Fruit fly (Drosophila melanogaster): ENCODE measurements around the gene mge.

mge gene

dm6 chr3L:3928205-3928942 lies 18.6 kb upstream of the mge start (continued):
- peak; percentile 86 for TF ChIP-seq seq (GFP tag; IDR thresholded peaks at IDR 0.05)
- peak; percentile 93 for TF ChIP-seq gro (GFP tag; optimal IDR thresholded peaks at IDR 0.05)
- no peak for TF ChIP-seq TFAM (GFP tag; optimal IDR thresholded peaks at IDR 0.05)
- no peak for TF ChIP-seq Lpt (GFP tag; optimal IDR thresholded peaks at IDR 0.05)
- TF ChIP-seq exex (tag; optimal IDR thresholded peaks at IDR 0.05) = peak; percentile 92
- peak; percentile 90 for TF ChIP-seq CHES-1-like (GFP tag; optimal IDR thresholded peaks at IDR 0.05)
- peak; percentile 85 for TF ChIP-seq unpg (GFP tag; optimal IDR thresholded peaks at IDR 0.05)
- no peak for TF ChIP-seq gcm (GFP tag; optimal IDR thresholded peaks at IDR 0.05)
- peak; percentile 57 for TF ChIP-seq Hmx (GFP tag; optimal IDR thresholded peaks at IDR 0.05)
- peak; percentile 72 for TF ChIP-seq Dad (GFP tag; optimal IDR thresholded peaks at IDR 0.05)
- peak; percentile 73 for TF ChIP-seq CG14667 (GFP tag; IDR thresholded peaks at IDR 0.05)
- peak; percentile 85 for TF ChIP-seq CG34376 (GFP tag; optimal IDR thresholded peaks at IDR 0.05)
- peak; percentile 40; the same call in 1 of the 2 replicates for TF ChIP-seq CG1024 (GFP tag; IDR thresholded peaks at IDR 0.05)
- peak; percentile 85 for TF ChIP-seq maf-S (GFP tag; optimal IDR thresholded peaks at IDR 0.05)
- TF ChIP-seq CkIIα-i1 (GFP tag; IDR thresholded peaks at IDR 0.05) = peak; percentile 79
- TF ChIP-seq CG8290 (GFP tag; optimal IDR thresholded peaks at IDR 0.05) = no peak
- peak in 1 of 2 experiments; percentile 95 for TF ChIP-seq CG8290 (tag; optimal IDR thresholded peaks at IDR 0.05)
- peak; percentile 60 for TF ChIP-seq pnt (GFP tag; optimal IDR thresholded peaks at IDR 0.05)
- peak; percentile 25 for TF ChIP-seq CG17802 (tag; optimal IDR thresholded peaks at IDR 0.05)
- peak; percentile 89 for TF ChIP-seq CG2889 (GFP tag; IDR thresholded peaks at IDR 0.05)
- TF ChIP-seq H2.0 (GFP tag; IDR thresholded peaks at IDR 0.05) = peak; percentile 80
- peak; percentile 83 for TF ChIP-seq stc (GFP tag; IDR thresholded peaks at IDR 0.05)
- TF ChIP-seq da (GFP tag; optimal IDR thresholded peaks at IDR 0.05) = peak; percentile 60
- no peak for TF ChIP-seq trem (tag; optimal IDR thresholded peaks at IDR 0.05)
- TF ChIP-seq Trl (optimal IDR thresholded peaks at IDR 0.05) = no peak
- TF ChIP-seq Trl (GFP tag; optimal IDR thresholded peaks at IDR 0.05) = peak; percentile 81
- no peak for TF ChIP-seq bigmax (GFP tag; optimal IDR thresholded peaks at IDR 0.05)
- peak; percentile 53 for TF ChIP-seq NC2α (GFP tag; optimal IDR thresholded peaks at IDR 0.05)
- peak; percentile 62 for TF ChIP-seq D19A (tag; optimal IDR thresholded peaks at IDR 0.05)
- TF ChIP-seq pum (GFP tag; optimal IDR thresholded peaks at IDR 0.05) = peak; percentile 69
- TF ChIP-seq CG9817 (tag; optimal IDR thresholded peaks at IDR 0.05) = peak; percentile 90
- TF ChIP-seq Tbp (GFP tag; optimal IDR thresholded peaks at IDR 0.05) = no peak
- TF ChIP-seq Sin3A (optimal IDR thresholded peaks at IDR 0.05) = no peak
- peak; percentile 67 for TF ChIP-seq CG3995 (GFP tag; optimal IDR thresholded peaks at IDR 0.05)
- peak; percentile 81 for TF ChIP-seq chm (GFP tag; IDR thresholded peaks at IDR 0.05)
- peak; percentile 95 for TF ChIP-seq CG13894 (tag; optimal IDR thresholded peaks at IDR 0.05)
- TF ChIP-seq CG1647 (GFP tag; optimal IDR thresholded peaks at IDR 0.05) = peak; percentile 82
- TF ChIP-seq Oaz (GFP tag; IDR thresholded peaks at IDR 0.05) = peak; percentile 86
- peak; percentile 75 for TF ChIP-seq CG6689 (GFP tag; IDR thresholded peaks at IDR 0.05)
- peak; percentile 83 for TF ChIP-seq CG1233 (GFP tag; optimal IDR thresholded peaks at IDR 0.05)
- no peak for TF ChIP-seq cg (GFP tag; optimal IDR thresholded peaks at IDR 0.05)
- peak; percentile 95 for TF ChIP-seq CG13624 (GFP tag; optimal IDR thresholded peaks at IDR 0.05)
- TF ChIP-seq tgo (GFP tag; IDR thresholded peaks at IDR 0.05) = peak; percentile 87
- TF ChIP-seq CG14860 (GFP tag; IDR thresholded peaks at IDR 0.05; ENCODE audit: partially characterized antibody) = no peak
- TF ChIP-seq eve (GFP tag; optimal IDR thresholded peaks at IDR 0.05) = peak in 1 of 2 experiments; percentile 88
- TF ChIP-seq CG1603 (tag; optimal IDR thresholded peaks at IDR 0.05) = peak; percentile 81
- peak; percentile 84 for TF ChIP-seq CG17328 (GFP tag; IDR thresholded peaks at IDR 0.05)
- TF ChIP-seq crp (GFP tag; optimal IDR thresholded peaks at IDR 0.05) = peak in 1 of 2 experiments; percentile 37
- TF ChIP-seq CG17186 (GFP tag; optimal IDR thresholded peaks at IDR 0.05) = no peak
- TF ChIP-seq ac (GFP tag; optimal IDR thresholded peaks at IDR 0.05) = no peak
- TF ChIP-seq Hr39 (optimal IDR thresholded peaks at IDR 0.05) = no peak
- peak; percentile 78 for TF ChIP-seq Hr3 (GFP tag; optimal IDR thresholded peaks at IDR 0.05)

Data from whole organism, embryonic.